Fruit fly (Drosophila melanogaster) whole organism, adult: ENCODE data around the gene nmo.

Experiments used
- CG14711 ChIP-seq: fragments of 200-800 bp; sonication (Bioruptor generic); optimal IDR thresholded peaks from 2 replicates; lab custom pipeline; 2018; ENCODE audit warnings: missing biosample characterization, mild to moderate bottlenecking, missing genetic modification characterization, moderate library complexity
- CG1620 ChIP-seq: fragments of 200-800 bp; sonication (Bioruptor generic); optimal IDR thresholded peaks from 2 replicates; lab custom pipeline; 2016; ENCODE audit warnings: missing biosample characterization, missing genetic modification characterization
- CG7045 ChIP-seq: fragments of 200-800 bp; sonication (Bioruptor generic); optimal IDR thresholded peaks from 2 replicates; lab custom pipeline; 2017; ENCODE audit warnings: missing biosample characterization, mild to moderate bottlenecking, missing genetic modification characterization
- CG7101 ChIP-seq: fragments of 200-800 bp; sonication (Bioruptor generic); optimal IDR thresholded peaks from 2 replicates; lab custom pipeline; 2018; ENCODE audit warnings: missing biosample characterization, mild to moderate bottlenecking, missing genetic modification characterization, moderate library complexity
- Clk ChIP-seq: fragments of 200-800 bp; sonication (Bioruptor generic); optimal IDR thresholded peaks from 2 replicates; lab custom pipeline; 2017; ENCODE audit warnings: missing biosample characterization, missing genetic modification characterization
- Crg-1 ChIP-seq: fragments of 200-800 bp; sonication (Bioruptor generic); optimal IDR thresholded peaks from 2 replicates; lab custom pipeline; 2016; ENCODE audit warnings: missing biosample characterization, missing genetic modification characterization
- Hr96 ChIP-seq: fragments of 200-800 bp; sonication (Bioruptor generic); optimal IDR thresholded peaks from 2 replicates; lab custom pipeline; 2016; ENCODE audit warnings: missing biosample characterization, missing genetic modification characterization
- Mnt ChIP-seq: fragments of 200-800 bp; sonication (Bioruptor generic); optimal IDR thresholded peaks from 2 replicates; lab custom pipeline; 2016; ENCODE audit warnings: missing biosample characterization, mild to moderate bottlenecking, missing genetic modification characterization
- cnc ChIP-seq, 2 experiments: fragments of >200 bp; optimal IDR thresholded peaks; 2 replicates each; lab custom pipeline; 2017
- kay ChIP-seq: fragments of 200-800 bp; sonication (Bioruptor generic); peaks from one replicate; lab custom pipeline; 2016; ENCODE audit warnings: missing biosample characterization, missing genetic modification characterization, borderline replicate concordance
- pad ChIP-seq: fragments of 200-800 bp; sonication (Bioruptor generic); optimal IDR thresholded peaks from 3 replicates; lab custom pipeline; 2017; ENCODE audit warnings: missing biosample characterization, missing genetic modification characterization, mild to moderate bottlenecking, moderate library complexity, missing genetic modification reagents
- tj ChIP-seq: fragments of 200-800 bp; sonication (Bioruptor generic); optimal IDR thresholded peaks from 3 replicates; lab custom pipeline; 2017; ENCODE audit warnings: missing biosample characterization, mild to moderate bottlenecking, missing genetic modification characterization, moderate library complexity
- toe ChIP-seq: fragments of 200-800 bp; sonication (Bioruptor generic); optimal IDR thresholded peaks from 2 replicates; lab custom pipeline; 2016; ENCODE audit warnings: missing biosample characterization, missing genetic modification characterization

- TF ChIP-seq Clk (GFP tag; lab: Kevin White, UChicago) (no peak), Hr96 (GFP tag; lab: Kevin White, UChicago) (no peak), pad (GFP tag; lab: Kevin White, UChicago) (no peak), CG7045 (no peak), Crg-1 (GFP tag; lab: Kevin White, UChicago) (no peak), CG1620 (GFP tag; lab: Kevin White, UChicago) (no peak), tj (GFP tag; lab: Kevin White, UChicago) (peak; percentile 92), CG7101 (no peak), toe (GFP tag; lab: Kevin White, UChicago) (no peak), cnc (optimal IDR thresholded peaks at IDR 0.05; lab: Kevin White, UChicago) (no peak), kay (GFP tag; lab: Kevin White, UChicago) (no peak), Mnt (GFP tag; lab: Kevin White, UChicago) (no peak), CG14711 (tag; lab: Kevin White, UChicago) (no peak)
Observed at dm6 chr3L:8071192-8071591, 92.3 kb downstream of the nmo start.
